Fruit fly (Drosophila melanogaster) whole organism: ENCODE data around the gene Ssl1.

ENCODE experiments used
- CG8478 ChIP-seq: fragments of >200 bp; optimal IDR thresholded peaks from 2 replicates; lab custom pipeline; 2018; ENCODE audit warnings: inconsistent platforms
- Dll ChIP-seq: fragments of >200 bp; optimal IDR thresholded peaks from 2 replicates; lab custom pipeline; 2017
- EcR ChIP-seq, 2 experiments: fragments of >200 bp; optimal IDR thresholded peaks; 2 replicates each; lab custom pipeline; 2017; ENCODE audit warnings: missing biosample characterization in 2 of 2, missing genetic modification characterization in 2 of 2, missing genetic modification reagents in 2 of 2
- pan ChIP-seq: fragments of >200 bp; optimal IDR thresholded peaks from 2 replicates; lab custom pipeline; 2017
- psq ChIP-seq: fragments of >200 bp; optimal IDR thresholded peaks from 2 replicates; lab custom pipeline; 2017
- usp ChIP-seq: fragments of >200 bp; optimal IDR thresholded peaks from 2 replicates; lab custom pipeline; 2017; ENCODE audit warnings: missing biosample characterization, missing genetic modification characterization, mixed read lengths

The Ssl1 gene

dm6 chr3L:22894689-22895283 is 15.9 kb downstream of the Ssl1 start:
- TF ChIP-seq EcR (GFP tag; optimal IDR thresholded peaks at IDR 0.05; lab: Kevin White, UChicago): no peak
- TF ChIP-seq CG8478: no peak
- no peak for TF ChIP-seq pan
- TF ChIP-seq psq (lab: Kevin White, UChicago): no peak
- no peak for TF ChIP-seq usp (GFP tag; lab: Kevin White, UChicago)
- no peak for TF ChIP-seq Dll (lab: Kevin White, UChicago)

- TF ChIP-seq CG8478 (no peak), usp (GFP tag; lab: Kevin White, UChicago) (no peak)
Measured at dm6 chr3L:22898444-22898843, 19.6 kb downstream of the Ssl1 start, which contains the start of gene CG11131. Gene CG11131 (plus strand): TSS chr3L:22898744.

dm6 chr3L:22901612-22902011 is 22.7 kb downstream of the Ssl1 start, which contains the start of gene BoYb:
Gene BoYb (plus strand): TSS chr3L:22901912.
- no peak for TF ChIP-seq CG8478
- TF ChIP-seq EcR (GFP tag; optimal IDR thresholded peaks at IDR 0.05; lab: Kevin White, UChicago): no peak
- no peak for TF ChIP-seq usp (GFP tag; lab: Kevin White, UChicago)
- TF ChIP-seq Dll (lab: Kevin White, UChicago): no peak
- TF ChIP-seq pan: no peak
- no peak for TF ChIP-seq psq (lab: Kevin White, UChicago)

dm6 chr3L:22909325-22909904 is 30.5 kb downstream of the Ssl1 start:
- TF ChIP-seq EcR (GFP tag; optimal IDR thresholded peaks at IDR 0.05; lab: Kevin White, UChicago): no peak

dm6 chr3L:22909914-22910541 is 31.1 kb downstream of the Ssl1 start, which contains the start of gene CG12768:
Gene CG12768 (plus strand): TSS chr3L:22910491.
- TF ChIP-seq pan (no peak), usp (GFP tag; lab: Kevin White, UChicago) (no peak), EcR (GFP tag; optimal IDR thresholded peaks at IDR 0.05; lab: Kevin White, UChicago) (no peak), CG8478 (no peak), Dll (lab: Kevin White, UChicago) (peak; percentile 83)
